Worm (Caenorhabditis elegans) whole organism, mixed stage, embryonic: ENCODE measurements around the gene srp-3.

Experiments
- M03D4.4 ChIP-seq: sonication (generic microtip); optimal IDR thresholded peaks from 2 replicates; lab custom pipeline; 2017; ENCODE audit warnings: mild to moderate bottlenecking, missing genetic modification characterization, missing compliant biosample characterization
- blmp-1 ChIP-seq: fragments of 150-350 bp; optimal IDR thresholded peaks from 2 replicates; lab custom pipeline; 2014; ENCODE audit warnings: missing biosample characterization, missing genetic modification characterization
- ceh-39 ChIP-seq: fragments of 150-350 bp; optimal IDR thresholded peaks from 2 replicates; lab custom pipeline; 2014; ENCODE audit warnings: missing biosample characterization, missing genetic modification characterization
- ceh-43 ChIP-seq: fragments of 200-800 bp; sonication (Bioruptor generic); optimal IDR thresholded peaks from 2 replicates; lab custom pipeline; 2018; ENCODE audit warnings: mild to moderate bottlenecking, missing genetic modification characterization, moderate library complexity, missing compliant biosample characterization
- ceh-83 ChIP-seq: fragments of 200-800 bp; sonication (Bioruptor generic); optimal IDR thresholded peaks from 2 replicates; lab custom pipeline; 2018; ENCODE audit warnings: mild to moderate bottlenecking, missing genetic modification characterization, missing compliant biosample characterization
- ces-1 ChIP-seq: fragments of 150-350 bp; optimal IDR thresholded peaks from 2 replicates; lab custom pipeline; 2014; ENCODE audit warnings: missing biosample characterization, missing genetic modification reagents, missing genetic modification characterization
- cnd-1 ChIP-seq: fragments of 200-800 bp; sonication (Bioruptor generic); optimal IDR thresholded peaks from 2 replicates; lab custom pipeline; 2018; ENCODE audit warnings: mild to moderate bottlenecking, missing genetic modification characterization, missing compliant biosample characterization
- elt-1 ChIP-seq: sonication (generic microtip); optimal IDR thresholded peaks from 2 replicates; lab custom pipeline; 2017; ENCODE audit warnings: missing genetic modification characterization, mild to moderate bottlenecking, missing compliant biosample characterization, antibody characterized with exemption, moderate library complexity, borderline replicate concordance; ENCODE audit not compliant: insufficient read depth
- elt-3 ChIP-seq: fragments of 150-350 bp; optimal IDR thresholded peaks from 2 replicates; lab custom pipeline; 2014; ENCODE audit warnings: missing biosample characterization, missing genetic modification characterization
- flh-1 ChIP-seq: fragments of 200-800 bp; sonication (Bioruptor generic); optimal IDR thresholded peaks from 2 replicates; lab custom pipeline; 2018; ENCODE audit warnings: mild to moderate bottlenecking, missing genetic modification characterization, moderate library complexity, missing compliant biosample characterization
- ham-2 ChIP-seq: fragments of 200-800 bp; sonication (Bioruptor generic); optimal IDR thresholded peaks from 2 replicates; lab custom pipeline; 2018; ENCODE audit warnings: mild to moderate bottlenecking, missing genetic modification characterization, missing compliant biosample characterization
- hlh-1 ChIP-seq: fragments of 150-350 bp; optimal IDR thresholded peaks from 2 replicates; lab custom pipeline; 2014; ENCODE audit warnings: missing biosample characterization, missing genetic modification reagents, missing genetic modification characterization
- lin-13 ChIP-seq: fragments of 150-350 bp; optimal IDR thresholded peaks from 2 replicates; lab custom pipeline; 2014; ENCODE audit warnings: missing biosample characterization, missing genetic modification characterization
- lin-32 ChIP-seq: fragments of 200-800 bp; sonication (Bioruptor generic); optimal IDR thresholded peaks from 2 replicates; lab custom pipeline; 2018; ENCODE audit warnings: mild to moderate bottlenecking, missing genetic modification characterization, missing compliant biosample characterization
- lsy-2 ChIP-seq: fragments of 150-350 bp; optimal IDR thresholded peaks from 2 replicates; lab custom pipeline; 2014; ENCODE audit warnings: missing biosample characterization, missing genetic modification characterization
- mab-5 ChIP-seq: fragments of 150-350 bp; optimal IDR thresholded peaks from 2 replicates; lab custom pipeline; 2014; ENCODE audit warnings: missing biosample characterization, missing genetic modification characterization
- mep-1 ChIP-seq: fragments of 150-350 bp; optimal IDR thresholded peaks from 2 replicates; lab custom pipeline; 2017; ENCODE audit warnings: missing biosample characterization, missing genetic modification reagents, missing genetic modification characterization, inconsistent platforms
- mls-2 ChIP-seq: sonication (generic microtip); optimal IDR thresholded peaks from 2 replicates; lab custom pipeline; 2016; ENCODE audit warnings: mild to moderate bottlenecking, missing genetic modification characterization, moderate library complexity, missing compliant biosample characterization
- nhr-12 ChIP-seq: fragments of 150-350 bp; optimal IDR thresholded peaks from 2 replicates; lab custom pipeline; 2014; ENCODE audit warnings: missing biosample characterization, missing genetic modification characterization
- nhr-2 ChIP-seq: fragments of 150-350 bp; optimal IDR thresholded peaks from 2 replicates; lab custom pipeline; 2014; ENCODE audit warnings: missing biosample characterization, missing genetic modification characterization
- nhr-28 ChIP-seq: fragments of 150-350 bp; optimal IDR thresholded peaks from 2 replicates; lab custom pipeline; 2014; ENCODE audit warnings: missing biosample characterization, missing genetic modification characterization
- nhr-76 ChIP-seq: sonication (generic microtip); optimal IDR thresholded peaks from 2 replicates; lab custom pipeline; 2017; ENCODE audit warnings: missing biosample characterization, missing genetic modification characterization
- pha-4 ChIP-seq: fragments of 150-350 bp; optimal IDR thresholded peaks from 2 replicates; lab custom pipeline; 2018; ENCODE audit warnings: missing biosample characterization, missing genetic modification reagents, missing genetic modification characterization
- sem-2 ChIP-seq: fragments of 200-800 bp; sonication (Bioruptor generic); optimal IDR thresholded peaks from 2 replicates; lab custom pipeline; 2018; ENCODE audit warnings: mild to moderate bottlenecking, missing genetic modification characterization, missing compliant biosample characterization
- snpc-4 ChIP-seq: fragments of 150-350 bp; optimal IDR thresholded peaks from 2 replicates; lab custom pipeline; 2014; ENCODE audit warnings: missing biosample characterization, missing genetic modification characterization
- sptf-1 ChIP-seq: sonication (generic microtip); optimal IDR thresholded peaks from 2 replicates; lab custom pipeline; 2017; ENCODE audit warnings: mild to moderate bottlenecking, missing genetic modification characterization, moderate library complexity, missing compliant biosample characterization
- tbx-8 ChIP-seq: fragments of 200-800 bp; sonication (Bioruptor generic); optimal IDR thresholded peaks from 2 replicates; lab custom pipeline; 2018; ENCODE audit warnings: mild to moderate bottlenecking, missing genetic modification characterization, moderate library complexity, missing compliant biosample characterization
- unc-120 ChIP-seq: sonication (generic microtip); optimal IDR thresholded peaks from 2 replicates; lab custom pipeline; 2017; ENCODE audit warnings: missing genetic modification characterization, missing compliant biosample characterization; ENCODE audit not compliant: poor library complexity, severe bottlenecking
- unc-39 ChIP-seq: fragments of 150-350 bp; optimal IDR thresholded peaks from 2 replicates; lab custom pipeline; 2014; ENCODE audit warnings: missing biosample characterization, missing genetic modification characterization
- unc-62 ChIP-seq: fragments of 150-350 bp; optimal IDR thresholded peaks from 2 replicates; lab custom pipeline; 2014; ENCODE audit warnings: missing biosample characterization, missing genetic modification reagents, missing genetic modification characterization
- zip-8 ChIP-seq: fragments of 150-350 bp; optimal IDR thresholded peaks from 2 replicates; lab custom pipeline; 2014; ENCODE audit warnings: missing biosample characterization, missing genetic modification characterization
- ztf-11 ChIP-seq: fragments of 150-350 bp; optimal IDR thresholded peaks from 2 replicates; lab custom pipeline; 2014; ENCODE audit warnings: missing biosample characterization, missing genetic modification characterization

srp-3 gene

DNA sequence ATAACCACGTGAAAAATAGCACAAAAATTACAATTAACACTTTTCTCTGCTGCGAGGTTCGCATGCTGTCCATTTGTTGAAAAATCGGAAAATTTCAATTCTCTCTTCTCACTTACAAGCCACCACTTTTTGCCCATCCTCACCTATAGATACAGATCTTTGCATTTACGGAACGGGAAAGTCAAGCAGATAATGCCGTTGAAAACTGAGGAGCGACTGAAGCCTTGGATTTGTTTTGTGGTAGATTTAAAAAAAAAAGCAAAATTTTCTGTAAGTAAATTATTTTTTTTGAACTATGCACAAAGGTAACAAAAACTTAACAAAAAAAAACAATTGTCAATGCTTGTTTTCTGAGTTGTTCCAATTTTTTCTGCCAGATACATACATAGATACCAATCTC, 16.8 kb downstream of the srp-3 start, which contains the start of gene T06A1.1:
Gene T06A1.1, minus strand, starts transcription at position 101 of the 400 bp plus-strand sequence.
- TF ChIP-seq lin-32 (GFP tag; lab: Kevin White, UChicago) (no peak), snpc-4 (tag; lab: Kevin White, UChicago) (no peak), elt-1 (no peak), sptf-1 (no peak), pha-4 (tag; lab: Kevin White, UChicago) (no peak), nhr-76 (no peak), sem-2 (GFP tag; lab: Kevin White, UChicago) (no peak), ceh-39 (tag; lab: Kevin White, UChicago) (no peak), ceh-43 (no peak), ztf-11 (tag; lab: Kevin White, UChicago) (no peak), unc-39 (tag; lab: Kevin White, UChicago) (no peak), ces-1 (GFP tag; lab: Kevin White, UChicago) (no peak), nhr-2 (tag; lab: Kevin White, UChicago) (no peak), ceh-83 (GFP tag; lab: Kevin White, UChicago) (no peak), flh-1 (GFP tag; lab: Kevin White, UChicago) (no peak), elt-3 (no peak), nhr-28 (no peak), mab-5 (tag; lab: Kevin White, UChicago) (no peak), hlh-1 (tag; lab: Kevin White, UChicago) (no peak)
- TF ChIP-seq, all 35 proteins: peak for 0

- no peak for TF ChIP-seq ham-2 (GFP tag; lab: Kevin White, UChicago)
- no peak for TF ChIP-seq hlh-1 (tag; lab: Kevin White, UChicago)
- no peak for TF ChIP-seq tbx-8 (GFP tag; lab: Kevin White, UChicago)
- TF ChIP-seq snpc-4 (tag; lab: Kevin White, UChicago): no peak
- no peak for TF ChIP-seq pha-4 (tag; lab: Kevin White, UChicago)
- no peak for TF ChIP-seq unc-62
- TF ChIP-seq lsy-2 (tag; lab: Kevin White, UChicago): no peak
- TF ChIP-seq elt-3: no peak
- TF ChIP-seq blmp-1 (tag; lab: Kevin White, UChicago): no peak
- no peak for TF ChIP-seq M03D4.4 (tag; lab: Kevin White, UChicago)
- TF ChIP-seq lin-13 (tag; lab: Kevin White, UChicago): no peak
- no peak for TF ChIP-seq mls-2 (tag; lab: Kevin White, UChicago)
- TF ChIP-seq sem-2 (GFP tag; lab: Kevin White, UChicago): no peak
- TF ChIP-seq unc-120 (tag; lab: Kevin White, UChicago): no peak
- no peak for TF ChIP-seq unc-39 (tag; lab: Kevin White, UChicago)
- TF ChIP-seq, all 35 proteins: peak for 0
Measured at ce11 chrV:1927015-1927414, 18.4 kb downstream of the srp-3 start, which contains the start of gene T06A1.5. TSS of gene T06A1.5 (plus strand) at chrV:1927223.

DNA sequence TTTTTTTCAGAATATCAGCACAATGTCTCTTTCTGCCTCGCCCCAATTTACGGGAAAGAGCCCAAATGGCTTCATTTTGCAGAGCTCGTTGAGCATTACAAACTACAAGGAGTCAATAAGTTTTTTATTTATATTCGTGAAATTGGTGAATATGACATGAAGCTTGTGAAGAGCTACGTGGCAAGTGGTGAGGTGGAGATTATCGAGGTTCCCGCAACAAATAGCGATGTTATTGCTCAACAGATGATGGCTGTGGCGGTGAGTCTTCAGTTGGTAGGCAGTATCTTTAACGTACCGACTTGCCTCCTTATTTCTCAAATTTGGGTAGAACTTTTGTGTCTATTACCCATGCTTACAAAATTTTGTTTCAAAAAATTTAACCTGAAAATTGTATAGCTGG, 19.8 kb downstream of the srp-3 start:
- no peak for TF ChIP-seq snpc-4 (tag; lab: Kevin White, UChicago)
- no peak for TF ChIP-seq nhr-12 (tag; lab: Kevin White, UChicago)
- no peak for TF ChIP-seq sptf-1
- TF ChIP-seq hlh-1 (tag; lab: Kevin White, UChicago): no peak
- TF ChIP-seq ceh-83 (GFP tag; lab: Kevin White, UChicago): no peak
- TF ChIP-seq mab-5 (tag; lab: Kevin White, UChicago): no peak
- TF ChIP-seq unc-39 (tag; lab: Kevin White, UChicago): no peak
- no peak for TF ChIP-seq cnd-1 (tag; lab: Kevin White, UChicago)
- no peak for TF ChIP-seq nhr-2 (tag; lab: Kevin White, UChicago)
- no peak for TF ChIP-seq elt-1
- TF ChIP-seq M03D4.4 (tag; lab: Kevin White, UChicago): no peak
- TF ChIP-seq, all 35 proteins: peak for 0

ce11 chrV:1935494-1935893, 26.9 kb downstream of the srp-3 start:
- no peak for TF ChIP-seq tbx-8 (GFP tag; lab: Kevin White, UChicago)
- no peak for TF ChIP-seq zip-8 (tag; lab: Kevin White, UChicago)
- TF ChIP-seq mab-5 (tag; lab: Kevin White, UChicago): no peak
- no peak for TF ChIP-seq ham-2 (GFP tag; lab: Kevin White, UChicago)
- no peak for TF ChIP-seq elt-3
- no peak for TF ChIP-seq ztf-11 (tag; lab: Kevin White, UChicago)
- TF ChIP-seq ceh-43: no peak
- TF ChIP-seq lsy-2 (tag; lab: Kevin White, UChicago): no peak
- TF ChIP-seq pha-4 (tag; lab: Kevin White, UChicago): no peak
- no peak for TF ChIP-seq M03D4.4 (tag; lab: Kevin White, UChicago)
- TF ChIP-seq elt-1: no peak
- no peak for TF ChIP-seq lin-13 (tag; lab: Kevin White, UChicago)
- TF ChIP-seq lin-32 (GFP tag; lab: Kevin White, UChicago): no peak
- no peak for TF ChIP-seq nhr-28
- TF ChIP-seq unc-120 (tag; lab: Kevin White, UChicago): no peak
- no peak for TF ChIP-seq snpc-4 (tag; lab: Kevin White, UChicago)
- TF ChIP-seq mep-1 (tag; lab: Kevin White, UChicago): no peak
- TF ChIP-seq, all 35 proteins: peak for 0
